Fruit fly (Drosophila melanogaster): ENCODE results near the gene Coq3.

Coq3 gene

DNA sequence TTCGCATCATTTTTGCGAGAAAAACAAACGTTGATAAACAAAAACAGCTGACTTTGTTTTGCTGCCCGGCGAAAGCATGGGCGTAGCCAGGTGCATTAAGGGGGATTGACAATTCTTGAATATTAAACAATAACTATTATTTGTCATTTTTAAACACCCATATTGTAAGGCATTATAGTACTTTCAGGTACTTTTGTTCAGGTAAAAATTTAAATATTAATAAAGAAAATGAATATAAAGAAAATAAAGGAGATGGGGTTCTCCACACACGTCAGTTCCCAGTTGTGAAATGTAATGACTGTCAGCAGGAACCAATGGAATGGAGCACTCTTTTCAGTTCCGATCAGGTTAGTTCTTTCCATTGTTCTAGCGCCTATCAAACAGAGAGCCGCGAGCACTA lies at the start of gene Coq3, which contains the start of gene Pld3:
Gene Coq3, minus strand, starts transcription at position 58 of the 400 bp plus-strand sequence.
Gene Pld3, plus strand, starts transcription at position 294 of the 400 bp plus-strand sequence.
- TF ChIP-seq CG17801 (GFP tag; optimal IDR thresholded peaks at IDR 0.05; ENCODE audit: partially characterized antibody), result peak; percentile 93

DNA sequence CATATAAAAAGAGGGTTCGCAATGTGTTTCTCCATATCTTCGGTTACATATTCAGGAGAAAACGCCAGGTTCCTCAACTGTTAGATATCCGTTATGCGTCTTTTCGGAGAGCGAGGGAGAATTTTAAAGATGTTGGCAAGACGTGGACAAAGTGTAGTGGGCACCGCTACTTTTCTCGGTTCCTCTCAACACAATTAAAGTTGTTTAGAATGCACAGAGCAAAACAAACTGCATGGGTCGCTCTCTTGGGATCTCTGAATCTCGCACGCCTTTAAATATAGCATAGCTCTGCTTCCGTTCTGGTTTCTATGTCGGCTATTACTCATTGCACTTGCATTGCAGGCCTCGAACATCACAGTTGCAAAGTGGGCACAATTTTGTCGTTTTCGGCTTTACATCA lies 47.8 kb upstream of the Coq3 start, which contains the start of gene clumsy:
Gene clumsy, plus strand, starts transcription at position 301 of the 400 bp plus-strand sequence.
- TF ChIP-seq CG17801 (GFP tag; optimal IDR thresholded peaks at IDR 0.05; ENCODE audit: partially characterized antibody), result no peak

DNA sequence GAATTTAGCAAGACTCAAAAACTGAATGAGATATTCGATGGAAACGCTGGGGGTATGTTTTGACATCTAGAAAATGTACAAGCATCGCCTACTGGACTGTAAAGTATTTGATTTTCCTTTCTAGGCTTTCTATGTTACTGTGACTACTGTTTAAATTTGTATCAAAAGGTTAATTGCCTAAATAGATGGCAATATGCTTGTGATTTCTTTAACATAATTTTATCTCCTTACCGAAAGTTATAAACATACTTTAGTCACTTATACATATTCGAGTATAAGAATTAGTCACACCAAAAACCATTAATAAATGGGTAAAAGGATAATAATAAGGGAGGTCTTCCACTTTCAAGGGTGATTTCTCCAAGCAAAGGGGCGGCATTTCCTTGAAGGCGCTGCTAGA lies 44.3 kb upstream of the Coq3 start, which contains the start of gene CG31988:
Gene CG31988, minus strand, starts transcription at position 101 of the 400 bp plus-strand sequence.
- TF ChIP-seq CG17801 (GFP tag; optimal IDR thresholded peaks at IDR 0.05; ENCODE audit: partially characterized antibody), result no peak

DNA sequence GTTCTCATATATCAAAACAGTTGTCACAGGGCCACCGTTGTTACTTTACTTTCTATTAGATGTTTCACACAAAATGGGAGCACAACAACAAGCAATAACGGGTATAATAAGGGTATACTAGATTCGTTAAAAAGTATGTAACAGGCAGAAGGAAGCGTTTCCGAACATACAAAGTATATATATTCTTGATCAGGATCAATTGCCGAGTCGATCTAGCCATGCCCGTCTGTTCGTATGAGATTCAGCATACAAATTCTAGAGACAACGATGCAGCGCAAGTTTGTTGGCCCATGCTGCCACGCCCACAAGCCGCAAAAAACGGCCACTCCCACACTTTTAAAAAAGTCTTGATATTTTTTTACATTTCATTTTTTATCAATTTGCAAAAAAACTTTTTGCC lies 41.9 kb upstream of the Coq3 start, which contains the start of gene CG31624:
Gene CG31624, minus strand, starts transcription at position 101 of the 400 bp plus-strand sequence.
- TF ChIP-seq CG17801 (GFP tag; optimal IDR thresholded peaks at IDR 0.05; ENCODE audit: partially characterized antibody), result no peak

DNA sequence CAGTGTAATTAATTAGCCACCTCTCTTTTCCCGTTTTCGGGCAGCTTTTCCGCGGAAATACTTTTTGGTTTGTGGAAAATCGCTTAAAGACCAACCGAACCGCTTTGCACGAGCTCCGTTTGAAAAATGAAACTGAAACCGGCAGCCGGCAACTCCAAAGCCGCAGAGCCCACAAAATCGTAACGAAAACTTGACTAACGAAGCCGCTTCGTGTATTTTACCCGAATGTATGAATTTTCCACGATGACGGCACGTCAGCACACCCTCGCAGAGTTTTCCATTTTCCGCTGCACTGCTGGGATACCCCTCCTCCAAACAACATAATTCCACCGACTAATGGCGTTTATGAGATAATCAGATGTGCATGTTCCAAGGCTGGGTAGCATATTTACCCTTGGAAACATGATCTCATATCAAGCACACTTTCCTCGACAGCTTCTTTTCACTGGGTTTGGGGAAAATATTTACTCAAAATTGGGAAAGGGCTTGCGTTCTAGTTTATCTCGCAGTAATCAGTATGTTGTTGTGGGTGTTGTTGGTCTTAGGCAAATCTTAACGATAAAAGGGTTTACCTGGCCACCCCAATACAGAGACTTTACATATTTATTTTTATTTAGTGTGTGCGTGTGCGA lies 40.3 kb upstream of the Coq3 start, which contains the start of gene Ret:
Gene Ret, minus strand, starts transcription at position 130 of the 632 bp plus-strand sequence.
- no peak for TF ChIP-seq CG17801 (GFP tag; optimal IDR thresholded peaks at IDR 0.05; ENCODE audit: partially characterized antibody)

DNA sequence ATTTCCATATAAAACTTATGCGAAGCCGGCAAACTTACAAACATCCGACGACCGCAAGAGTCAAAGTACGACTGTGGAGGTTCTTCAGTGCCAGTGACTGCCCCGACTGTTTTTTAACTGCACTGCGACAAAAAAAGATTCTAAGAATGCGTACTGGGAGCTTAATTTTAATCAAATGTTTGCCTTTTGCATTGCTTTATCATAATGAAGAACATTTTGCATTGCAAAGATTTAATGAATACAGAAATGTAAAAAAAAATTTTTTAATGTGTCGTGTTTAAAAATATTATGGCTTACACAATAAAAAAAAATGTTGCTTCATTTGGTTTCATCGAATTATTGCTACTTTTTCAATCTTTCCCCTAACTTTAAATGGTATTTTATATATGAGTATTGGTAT lies 38.8 kb upstream of the Coq3 start:
- TF ChIP-seq CG17801 (GFP tag; optimal IDR thresholded peaks at IDR 0.05; ENCODE audit: partially characterized antibody), result no peak

DNA sequence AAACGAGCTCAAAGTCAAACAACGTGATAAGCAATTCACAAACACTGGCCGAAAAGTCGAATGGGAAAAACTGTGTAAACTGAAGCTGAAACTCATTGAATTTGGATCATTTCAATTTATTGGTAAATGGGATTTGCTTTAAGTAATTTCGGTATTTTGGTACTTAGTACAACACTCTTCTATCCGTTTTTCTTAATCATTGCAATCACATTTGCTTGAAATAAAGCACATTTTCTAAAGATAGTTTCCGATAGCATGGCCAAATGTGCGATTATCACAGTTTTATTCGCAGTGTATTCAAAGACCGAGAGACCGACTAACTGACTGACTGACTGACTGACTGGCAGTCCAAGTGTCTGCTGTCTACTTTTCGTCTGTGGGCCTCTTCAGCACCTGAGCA lies 38.1 kb upstream of the Coq3 start:
- no peak for TF ChIP-seq CG17801 (GFP tag; optimal IDR thresholded peaks at IDR 0.05; ENCODE audit: partially characterized antibody)

DNA sequence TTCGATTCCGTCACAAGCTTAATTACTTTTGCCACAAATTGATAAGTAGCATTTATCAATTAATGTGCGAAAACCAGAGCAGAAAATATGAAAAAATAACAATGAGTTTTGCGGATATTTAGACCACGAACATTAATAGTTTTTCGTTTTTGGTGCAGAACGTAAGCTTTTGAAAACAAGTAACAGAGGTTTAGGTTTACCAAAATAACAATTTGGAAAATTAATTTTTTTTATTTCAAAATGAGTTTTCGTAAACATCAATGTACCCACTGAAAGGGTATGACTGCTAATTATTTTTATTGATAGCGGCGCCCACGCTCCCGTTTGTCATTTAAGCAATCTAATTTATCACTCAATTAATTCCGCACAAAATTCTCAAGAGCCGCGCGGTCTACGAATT lies 36.9 kb upstream of the Coq3 start:
- TF ChIP-seq CG17801 (GFP tag; optimal IDR thresholded peaks at IDR 0.05; ENCODE audit: partially characterized antibody), result no peak

DNA sequence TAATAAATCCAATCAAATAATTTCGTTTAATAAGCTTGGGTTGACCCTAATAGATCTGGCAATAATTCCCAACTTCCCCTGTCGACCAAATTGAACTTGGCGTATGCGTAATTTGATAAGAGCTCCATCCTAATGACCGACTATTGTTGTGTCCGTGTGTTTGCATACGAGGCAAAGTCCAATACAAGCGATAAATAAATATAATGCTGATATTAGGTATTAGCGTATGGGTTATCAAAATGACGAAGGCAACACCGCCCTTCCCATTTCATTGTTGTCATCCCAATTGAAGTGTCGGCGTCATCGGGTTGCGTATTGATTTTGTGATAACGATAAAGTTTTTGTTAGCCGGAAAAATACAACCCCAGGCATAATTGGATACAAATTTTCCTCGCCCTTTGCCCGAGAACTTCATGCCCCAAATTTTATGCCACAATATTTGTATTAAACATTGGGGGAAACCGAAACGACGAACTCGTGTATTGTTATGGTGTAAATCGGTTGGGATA lies 30.9 kb upstream of the Coq3 start:
- TF ChIP-seq CG17801 (GFP tag; optimal IDR thresholded peaks at IDR 0.05; ENCODE audit: partially characterized antibody), result no peak

DNA sequence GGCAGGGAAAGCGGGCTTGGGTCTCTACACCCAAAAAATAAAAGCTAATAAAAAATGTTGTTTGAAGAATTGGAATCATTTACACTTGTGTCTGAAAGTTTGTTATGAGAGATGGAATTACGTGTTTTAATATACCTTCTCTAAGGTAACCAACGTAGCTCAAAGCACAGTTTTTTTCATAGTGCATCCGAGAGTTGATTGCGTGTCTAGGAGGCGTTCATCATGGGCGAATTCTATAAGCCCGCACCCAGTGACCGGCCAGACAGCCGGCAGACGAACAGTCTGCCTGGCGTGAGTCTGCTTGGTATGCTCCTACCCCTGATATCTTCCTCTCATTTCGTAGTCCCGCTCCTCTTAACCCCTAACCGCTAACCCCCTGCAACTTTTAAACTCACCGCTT lies 29.3 kb upstream of the Coq3 start:
- no peak for TF ChIP-seq CG17801 (GFP tag; optimal IDR thresholded peaks at IDR 0.05; ENCODE audit: partially characterized antibody)

DNA sequence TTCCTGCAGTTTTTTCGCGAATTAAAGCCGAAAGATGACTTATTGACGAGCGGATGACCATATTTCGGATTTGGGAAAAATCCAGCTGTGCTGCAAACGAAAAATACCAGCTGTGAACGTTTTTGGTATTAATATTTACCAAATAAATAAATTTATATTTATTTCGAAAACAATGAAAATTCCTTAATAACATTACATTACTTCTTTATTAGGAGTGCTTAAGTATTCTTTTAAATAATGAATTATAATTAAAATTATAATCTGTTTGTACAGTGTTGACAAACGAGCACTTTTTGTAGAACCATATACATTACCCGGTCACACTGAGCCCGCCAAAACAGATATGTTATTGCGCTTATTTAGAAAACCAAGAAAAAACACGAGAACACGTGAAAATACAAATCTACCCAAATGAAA lies 21.2 kb upstream of the Coq3 start, which contains the start of the genes bur and Mcm10:
Gene bur, minus strand, starts transcription at position 69 of the 417 bp plus-strand sequence.
Gene Mcm10, plus strand, starts transcription at position 319 of the 417 bp plus-strand sequence.
- TF ChIP-seq CG17801 (GFP tag; optimal IDR thresholded peaks at IDR 0.05; ENCODE audit: partially characterized antibody), result no peak

DNA sequence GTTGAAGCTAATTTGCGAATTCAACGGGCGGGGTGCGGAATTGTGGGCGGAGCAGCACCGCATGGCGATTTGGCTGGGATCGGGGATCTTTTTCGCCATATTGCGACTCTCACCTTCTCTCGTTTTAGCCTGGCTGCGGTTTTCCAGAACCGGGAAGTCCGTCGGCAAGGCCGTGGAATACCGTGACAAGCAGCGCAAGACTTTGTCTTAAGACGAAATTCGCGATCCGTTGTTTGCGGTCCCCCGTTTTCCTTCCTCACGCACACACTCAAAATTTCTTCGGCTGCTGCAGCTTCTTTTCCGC lies 20.8 kb upstream of the Coq3 start:
- no peak for TF ChIP-seq CG17801 (GFP tag; optimal IDR thresholded peaks at IDR 0.05; ENCODE audit: partially characterized antibody)

DNA sequence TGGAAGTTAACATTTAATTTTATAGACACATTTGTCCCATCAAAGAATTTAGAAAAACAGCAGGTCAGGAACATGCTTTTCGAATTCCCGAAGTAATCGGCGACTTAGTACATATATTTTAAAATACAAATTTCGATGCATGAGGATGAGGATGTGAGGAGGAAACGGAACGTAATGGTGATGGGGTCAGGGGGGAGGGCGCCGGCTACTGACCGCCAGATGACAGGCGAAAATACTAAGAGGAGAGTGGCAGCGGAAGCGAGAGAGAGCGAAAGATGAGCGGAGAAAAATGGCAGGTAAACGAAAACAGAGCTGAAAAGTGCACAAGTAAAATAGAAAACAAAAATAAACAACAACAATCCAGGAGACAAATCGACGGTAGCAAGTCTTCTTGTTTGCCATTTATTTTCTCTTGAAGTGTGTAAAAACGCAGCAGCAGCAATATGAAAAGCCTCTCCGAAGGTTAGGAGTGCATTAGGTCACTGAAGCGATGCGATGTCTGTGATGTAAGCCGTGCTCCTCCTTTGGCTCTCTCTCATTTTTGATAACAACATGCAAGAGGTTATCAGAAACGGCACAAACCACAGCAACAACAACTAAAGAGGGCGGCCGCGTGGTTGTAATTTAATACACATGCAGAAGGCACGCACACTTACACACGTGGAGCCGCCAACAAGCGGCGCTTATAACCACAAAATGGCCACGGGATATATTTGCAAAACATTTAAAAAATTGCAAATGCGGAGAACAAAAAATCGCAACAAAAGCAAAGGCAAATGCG lies 20.2 kb upstream of the Coq3 start:
- no peak for TF ChIP-seq CG17801 (GFP tag; optimal IDR thresholded peaks at IDR 0.05; ENCODE audit: partially characterized antibody)

DNA sequence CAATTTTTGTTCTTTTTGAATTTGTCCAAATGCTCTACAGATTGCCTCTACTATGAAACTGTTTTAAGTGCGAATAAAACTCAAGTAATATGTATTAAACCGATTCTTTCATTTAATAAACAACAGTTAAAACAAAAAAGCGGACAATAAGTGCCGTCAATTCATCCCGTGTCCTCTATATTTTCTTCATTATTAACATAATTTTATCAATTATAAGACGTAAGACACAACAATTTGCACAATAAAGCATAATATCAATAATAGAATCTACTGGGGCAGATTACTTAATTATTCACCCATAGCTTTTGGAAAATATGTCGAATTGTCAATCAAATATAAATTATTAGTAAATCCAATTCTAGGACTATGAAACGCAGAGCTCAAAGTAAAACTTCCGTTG lies 14.5 kb upstream of the Coq3 start, which contains the start of gene CG31627:
Gene CG31627, plus strand, starts transcription at position 301 of the 400 bp plus-strand sequence.
- no peak for TF ChIP-seq CG17801 (GFP tag; optimal IDR thresholded peaks at IDR 0.05; ENCODE audit: partially characterized antibody)

DNA sequence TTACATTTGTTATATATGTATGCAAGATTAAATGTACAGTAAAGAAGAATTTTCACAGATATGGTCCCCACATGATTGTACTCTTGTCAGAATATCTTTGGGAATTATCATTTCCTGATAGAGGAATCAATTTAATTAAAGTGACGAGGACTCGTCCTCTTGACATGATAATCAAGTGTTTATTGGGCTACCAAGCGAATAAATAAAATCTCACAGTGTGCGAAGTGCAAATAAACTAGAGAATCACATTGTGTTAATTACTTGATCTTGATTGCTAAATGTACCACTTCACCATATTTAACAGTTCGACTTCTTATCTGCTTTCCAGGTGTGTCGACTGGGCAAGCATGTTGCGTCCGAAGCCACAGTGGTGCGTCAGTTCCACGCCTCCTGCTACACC lies 11.5 kb upstream of the Coq3 start:
- no peak for TF ChIP-seq CG17801 (GFP tag; optimal IDR thresholded peaks at IDR 0.05; ENCODE audit: partially characterized antibody)

Measured in ovary, adult (tissue).